Fruit fly (Drosophila melanogaster): Measurements from ENCODE around the gene Lamtor4.

Gene Lamtor4

dm6 chr3L:3851048-3851447, 45.7 kb upstream of the Lamtor4 start:
- TF ChIP-seq GATAd (GFP tag; optimal IDR thresholded peaks at IDR 0.05) = no peak
- no peak for TF ChIP-seq lola (GFP tag; optimal IDR thresholded peaks at IDR 0.05)
- no peak for TF ChIP-seq CG32264 (GFP tag; optimal IDR thresholded peaks at IDR 0.05)
- no peak for TF ChIP-seq Myc (optimal IDR thresholded peaks at IDR 0.05)
- no peak for TF ChIP-seq sage (GFP tag; optimal IDR thresholded peaks at IDR 0.05)
- TF ChIP-seq OdsH (GFP tag; optimal IDR thresholded peaks at IDR 0.05) = no peak
- no peak for TF ChIP-seq Dif (GFP tag; optimal IDR thresholded peaks at IDR 0.05; ENCODE audit: partially characterized antibody)
- no peak for TF ChIP-seq Hr78 (GFP tag; optimal IDR thresholded peaks at IDR 0.05)
- TF ChIP-seq tai (GFP tag; optimal IDR thresholded peaks at IDR 0.05) = no peak
- TF ChIP-seq brk (GFP tag; optimal IDR thresholded peaks at IDR 0.05) = no peak
- TF ChIP-seq Mio (GFP tag; optimal IDR thresholded peaks at IDR 0.05) = no peak
- TF ChIP-seq Rel (GFP tag; optimal IDR thresholded peaks at IDR 0.05) = no peak
- TF ChIP-seq Rel (tag; optimal IDR thresholded peaks at IDR 0.05) = no peak
- TF ChIP-seq sv (GFP tag; optimal IDR thresholded peaks at IDR 0.05) = no peak
- TF ChIP-seq Abd-B (GFP tag; optimal IDR thresholded peaks at IDR 0.05) = no peak
- no peak for TF ChIP-seq pan (optimal IDR thresholded peaks at IDR 0.05)

DNA sequence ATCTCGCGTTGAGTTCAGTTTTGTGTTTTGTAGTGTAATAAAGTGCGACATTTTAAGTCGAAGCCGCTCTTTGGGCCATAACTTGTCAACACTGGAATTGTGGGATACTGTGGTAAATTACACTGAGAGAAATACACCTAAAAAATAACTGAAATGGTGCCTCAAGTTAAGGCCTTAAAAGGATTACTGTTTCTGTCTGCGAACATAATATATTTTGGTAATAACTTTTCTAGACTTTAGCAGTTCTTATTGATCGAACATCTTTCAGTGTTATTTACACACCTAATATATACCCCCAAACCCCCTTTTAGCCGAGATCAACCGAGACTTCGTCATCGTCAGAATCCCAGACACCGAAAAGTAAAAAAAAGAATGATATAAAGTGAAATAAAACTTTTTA, 44.9 kb upstream of the Lamtor4 start:
- TF ChIP-seq br (GFP tag; optimal IDR thresholded peaks at IDR 0.05) = peak; percentile 16
- peak; percentile 13 for TF ChIP-seq rgr (GFP tag; optimal IDR thresholded peaks at IDR 0.05)
- peak; percentile 15 for TF ChIP-seq HLH106 (tag; optimal IDR thresholded peaks at IDR 0.05)
- TF ChIP-seq lola (GFP tag; optimal IDR thresholded peaks at IDR 0.05) = no peak
- TF ChIP-seq psq (GFP tag; optimal IDR thresholded peaks at IDR 0.05) = no peak
- TF ChIP-seq ey (GFP tag; optimal IDR thresholded peaks at IDR 0.05) = peak; percentile 35
- peak in 1 of 2 experiments; percentile 37 for TF ChIP-seq foxo (GFP tag; optimal IDR thresholded peaks at IDR 0.05)
- no peak for TF ChIP-seq N (GFP tag; optimal IDR thresholded peaks at IDR 0.05)
- TF ChIP-seq OdsH (GFP tag; optimal IDR thresholded peaks at IDR 0.05) = peak; percentile 3
- TF ChIP-seq h (GFP tag; optimal IDR thresholded peaks at IDR 0.05) = peak; percentile 53
- TF ChIP-seq fru (GFP tag; optimal IDR thresholded peaks at IDR 0.05) = peak; percentile 8

- peak; percentile 4 for TF ChIP-seq fru (GFP tag; optimal IDR thresholded peaks at IDR 0.05)
- no peak for TF ChIP-seq Sp1 (GFP tag; optimal IDR thresholded peaks at IDR 0.05)
- no peak for TF ChIP-seq CG32264 (GFP tag; optimal IDR thresholded peaks at IDR 0.05)
- TF ChIP-seq rgr (GFP tag; optimal IDR thresholded peaks at IDR 0.05) = peak; percentile 24
Observed at dm6 chr3L:3852842-3853241, 43.9 kb upstream of the Lamtor4 start.

dm6 chr3L:3855194-3855980, 41.3 kb upstream of the Lamtor4 start:
- TF ChIP-seq woc (GFP tag; optimal IDR thresholded peaks at IDR 0.05) (no peak), h (GFP tag; optimal IDR thresholded peaks at IDR 0.05) (peak; percentile 9), jim (GFP tag; optimal IDR thresholded peaks at IDR 0.05) (no peak), brk (GFP tag; optimal IDR thresholded peaks at IDR 0.05) (no peak), ey (GFP tag; optimal IDR thresholded peaks at IDR 0.05) (no peak), sv (GFP tag; optimal IDR thresholded peaks at IDR 0.05) (no peak), fru (GFP tag; optimal IDR thresholded peaks at IDR 0.05) (no peak), Mio (GFP tag; optimal IDR thresholded peaks at IDR 0.05) (no peak), foxo (GFP tag; optimal IDR thresholded peaks at IDR 0.05) (no peak), OdsH (GFP tag; optimal IDR thresholded peaks at IDR 0.05) (peak; percentile 2), lola (GFP tag; optimal IDR thresholded peaks at IDR 0.05) (no peak), sage (GFP tag; optimal IDR thresholded peaks at IDR 0.05) (no peak), Jra (GFP tag; optimal IDR thresholded peaks at IDR 0.05) (no peak), pan (optimal IDR thresholded peaks at IDR 0.05) (no peak), Myc (optimal IDR thresholded peaks at IDR 0.05) (no peak)

dm6 chr3L:3856004-3856403, 40.7 kb upstream of the Lamtor4 start:
- TF ChIP-seq CG32264 (GFP tag; optimal IDR thresholded peaks at IDR 0.05) (no peak), fru (GFP tag; optimal IDR thresholded peaks at IDR 0.05) (no peak)

All from whole organism, wandering third instar larva.